Fruit fly (Drosophila melanogaster): ENCODE measurements around the gene mtSSB.

mtSSB gene

DNA sequence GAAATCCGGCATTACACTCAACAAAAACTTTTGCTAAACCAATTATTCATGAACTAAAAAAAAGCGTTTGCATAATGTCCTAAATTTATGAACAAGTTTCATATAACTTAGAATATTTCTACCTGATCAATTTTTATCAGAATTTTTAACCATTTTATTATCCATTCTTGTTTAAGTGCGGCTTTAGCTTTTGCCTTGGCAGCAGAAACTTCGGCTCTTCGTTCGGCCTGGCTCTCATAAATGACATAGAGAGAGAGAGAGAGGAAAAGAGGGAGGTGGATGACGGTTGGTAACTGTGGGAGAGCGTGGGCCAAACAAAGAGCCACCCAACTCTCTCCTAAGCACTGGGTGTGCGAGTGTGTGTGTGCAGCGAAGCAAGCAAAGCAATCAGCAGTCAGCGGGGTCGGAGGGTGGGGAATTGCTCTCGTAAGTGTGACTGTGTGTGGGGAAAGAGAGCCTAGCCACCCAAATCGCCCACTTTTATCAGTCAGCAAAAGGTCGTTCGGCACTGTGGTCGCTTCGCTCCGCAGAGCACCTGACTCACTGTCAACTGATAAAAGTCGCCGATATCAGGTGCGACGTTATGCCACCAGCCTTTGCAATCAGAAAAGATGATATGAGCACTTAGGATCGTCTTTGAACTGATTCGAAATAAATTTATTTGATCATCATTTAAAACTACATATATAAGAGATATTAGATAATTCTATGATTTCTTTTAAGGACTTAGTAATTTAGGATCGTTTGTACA lies 19.5 kb upstream of the mtSSB start (continued):
- TF ChIP-seq fd102C (GFP tag; optimal IDR thresholded peaks at IDR 0.05) (peak; percentile 44), so (GFP tag; IDR thresholded peaks at IDR 0.05) (no peak), CG15073 (GFP tag; optimal IDR thresholded peaks at IDR 0.05) (peak; percentile 82), ATbp (GFP tag; optimal IDR thresholded peaks at IDR 0.05) (peak; percentile 98), Taf1 (GFP tag; IDR thresholded peaks at IDR 0.05) (no peak), CG10979 (tag; optimal IDR thresholded peaks at IDR 0.05) (peak; percentile 99), CG13123 (GFP tag; optimal IDR thresholded peaks at IDR 0.05) (peak; percentile 95), NFAT (GFP tag; IDR thresholded peaks at IDR 0.05) (no peak), sob (GFP tag; IDR thresholded peaks at IDR 0.05) (no peak), CG17361 (GFP tag; IDR thresholded peaks at IDR 0.05) (no peak), en (GFP tag; optimal IDR thresholded peaks at IDR 0.05) (peak; percentile 96), CG7839 (tag; optimal IDR thresholded peaks at IDR 0.05) (peak; percentile 98), hkb (optimal IDR thresholded peaks at IDR 0.05) (no peak), hkb (GFP tag; IDR thresholded peaks at IDR 0.05) (no peak), ftz-f1 (GFP tag; optimal IDR thresholded peaks at IDR 0.05) (peak; percentile 82), CG12155 (GFP tag; optimal IDR thresholded peaks at IDR 0.05) (peak; percentile 93), CG10959 (GFP tag; IDR thresholded peaks at IDR 0.05) (no peak), Nf-YB (GFP tag; optimal IDR thresholded peaks at IDR 0.05) (peak; percentile 88), CG2199 (GFP tag; IDR thresholded peaks at IDR 0.05) (no peak), sens (GFP tag) (peak; percentile 100), Dref (GFP tag; IDR thresholded peaks at IDR 0.05) (no peak), pros (GFP tag; optimal IDR thresholded peaks at IDR 0.05) (peak; percentile 91), YL-1 (GFP tag; optimal IDR thresholded peaks at IDR 0.05) (peak; percentile 93), gfzf (GFP tag; optimal IDR thresholded peaks at IDR 0.05) (peak; percentile 14), BEAF-32 (GFP tag; optimal IDR thresholded peaks at IDR 0.05) (peak; percentile 14), da (GFP tag; optimal IDR thresholded peaks at IDR 0.05) (peak; percentile 90), dmrt11E (tag; optimal IDR thresholded peaks at IDR 0.05) (peak; percentile 97), CG4854 (GFP tag; optimal IDR thresholded peaks at IDR 0.05) (peak; percentile 97), CG1024 (GFP tag; IDR thresholded peaks at IDR 0.05) (no peak), esg (GFP tag; conservative IDR thresholded peaks at IDR 0.05) (no peak), CG12236 (GFP tag; optimal IDR thresholded peaks at IDR 0.05) (peak; percentile 96), CG34422 (GFP tag; IDR thresholded peaks at IDR 0.05) (no peak), CG13624 (GFP tag; optimal IDR thresholded peaks at IDR 0.05) (peak; percentile 98), HmgZ (tag; optimal IDR thresholded peaks at IDR 0.05) (peak; percentile 96), gsb-n (tag; optimal IDR thresholded peaks at IDR 0.05) (peak; percentile 99), CG17186 (GFP tag; optimal IDR thresholded peaks at IDR 0.05) (peak; percentile 87), MTF-1 (GFP tag; optimal IDR thresholded peaks at IDR 0.05; ENCODE audit: borderline replicate concordance) (peak; percentile 95), Camta (GFP tag; optimal IDR thresholded peaks at IDR 0.05) (peak; percentile 97), fu2 (GFP tag; optimal IDR thresholded peaks at IDR 0.05) (peak; percentile 96), CG8924 (tag; optimal IDR thresholded peaks at IDR 0.05) (peak; percentile 99), Ets97D (GFP tag; optimal IDR thresholded peaks at IDR 0.05) (peak; percentile 89), TFAM (GFP tag; optimal IDR thresholded peaks at IDR 0.05) (peak; percentile 86), CG4404 (GFP tag; IDR thresholded peaks at IDR 0.05) (no peak), bowl (GFP tag; IDR thresholded peaks at IDR 0.05) (no peak), CG7556 (GFP tag; optimal IDR thresholded peaks at IDR 0.05) (peak; percentile 99), CG33213 (GFP tag; optimal IDR thresholded peaks at IDR 0.05) (peak; percentile 96), Nf-YC (tag; optimal IDR thresholded peaks at IDR 0.05) (peak; percentile 75), B-H2 (GFP tag; optimal IDR thresholded peaks at IDR 0.05) (peak; percentile 76), Abd-B (GFP tag; optimal IDR thresholded peaks at IDR 0.05) (peak; percentile 97), unc-4 (GFP tag; IDR thresholded peaks at IDR 0.05; ENCODE audit: partially characterized antibody) (no peak), Tbp (GFP tag; optimal IDR thresholded peaks at IDR 0.05) (no peak)

Data from whole organism, embryonic.